Worm (Caenorhabditis elegans) whole organism, L3 larva: ENCODE measurements around the gene C12D5.9.

ENCODE experiments used
- aly-2 ChIP-seq: fragments of 150-350 bp; optimal IDR thresholded peaks from 2 replicates; lab custom pipeline; 2014; ENCODE audit warnings: missing biosample characterization, missing genetic modification characterization
- ama-1 ChIP-seq: fragments of 150-350 bp; optimal IDR thresholded peaks from 2 replicates; lab custom pipeline; 2018
- ceh-16 ChIP-seq: sonication (generic microtip); optimal IDR thresholded peaks from 2 replicates; lab custom pipeline; 2017; ENCODE audit warnings: missing biosample characterization, missing genetic modification characterization
- elt-3 ChIP-seq, 3 experiments: fragments of 150-350 bp in 1 of 3; sonication (generic microtip) in 2 of 3; optimal IDR thresholded peaks; 2 replicates in 2 of 3; 4 replicates in 1 of 3; lab custom pipeline; 2014 to 2017; ENCODE audit warnings: missing biosample characterization in 3 of 3, missing genetic modification characterization in 3 of 3
- fos-1 ChIP-seq: fragments of 150-350 bp; optimal IDR thresholded peaks from 2 replicates; lab custom pipeline; 2014; ENCODE audit warnings: missing biosample characterization, missing genetic modification characterization
- lin-15B ChIP-seq: fragments of 150-350 bp; optimal IDR thresholded peaks from 2 replicates; lab custom pipeline; 2014; ENCODE audit warnings: missing biosample characterization, missing genetic modification characterization
- nhr-11 ChIP-seq: fragments of 150-350 bp; optimal IDR thresholded peaks from 2 replicates; lab custom pipeline; 2014; ENCODE audit warnings: missing biosample characterization, missing genetic modification characterization
- nhr-23 ChIP-seq: fragments of 150-350 bp; optimal IDR thresholded peaks from 2 replicates; lab custom pipeline; 2014; ENCODE audit warnings: missing biosample characterization, missing genetic modification reagents, missing genetic modification characterization
- snpc-4 ChIP-seq: fragments of 150-350 bp; optimal IDR thresholded peaks from 2 replicates; lab custom pipeline; 2014; ENCODE audit warnings: missing biosample characterization, missing genetic modification characterization
- unc-62 ChIP-seq: fragments of 150-350 bp; sonication (generic microtip); optimal IDR thresholded peaks from 4 replicates; lab custom pipeline; 2014; ENCODE audit warnings: missing biosample characterization, missing genetic modification reagents, missing genetic modification characterization
- zag-1 ChIP-seq: fragments of 150-350 bp; optimal IDR thresholded peaks from 2 replicates; lab custom pipeline; 2014; ENCODE audit warnings: missing biosample characterization, missing genetic modification characterization
- ztf-4 ChIP-seq: fragments of 150-350 bp; optimal IDR thresholded peaks from 2 replicates; lab custom pipeline; 2014; ENCODE audit warnings: missing biosample characterization, missing genetic modification characterization

- TF ChIP-seq nhr-23: no peak
- no peak for TF ChIP-seq elt-3 (tag; optimal IDR thresholded peaks at IDR 0.05; lab: Kevin White, UChicago)
- TF ChIP-seq unc-62 (GFP tag; lab: Kevin White, UChicago): no peak
- TF ChIP-seq ztf-4 (tag; lab: Kevin White, UChicago): no peak
- TF ChIP-seq zag-1 (tag; lab: Kevin White, UChicago): no peak
- TF ChIP-seq ama-1 (lab: Kevin White, UChicago): no peak
- no peak for TF ChIP-seq lin-15B (tag; lab: Kevin White, UChicago)
- TF ChIP-seq aly-2 (tag; lab: Kevin White, UChicago): no peak
- no peak for TF ChIP-seq snpc-4
- no peak for TF ChIP-seq nhr-11 (tag; lab: Kevin White, UChicago)
- no peak for TF ChIP-seq fos-1 (tag; lab: Kevin White, UChicago)
- no peak for TF ChIP-seq ceh-16
Observed at ce11 chrV:7717629-7718028, 27.8 kb upstream of the C12D5.9 start, which contains the start of gene ZK105.5.
